Fruit fly (Drosophila melanogaster) whole organism, embryonic: ENCODE results near the gene CG13373.
A peak's percentile ranks its signal among the peaks of the same experiment; 100 is the strongest.

Experiments used
- Atf-2 ChIP-seq: fragments of 200-800 bp; sonication (Bioruptor generic); optimal IDR thresholded peaks from 2 replicates; lab custom pipeline; 2016; ENCODE audit warnings: missing biosample characterization, missing genetic modification characterization
- CG10543 ChIP-seq: fragments of 200-800 bp; sonication (Bioruptor generic); optimal IDR thresholded peaks from 3 replicates; lab custom pipeline; 2017; ENCODE audit warnings: missing biosample characterization, mild to moderate bottlenecking, missing genetic modification characterization, moderate library complexity
- CG10565 ChIP-seq: fragments of 200-800 bp; sonication (Bioruptor generic); optimal IDR thresholded peaks from 3 replicates; lab custom pipeline; 2016; ENCODE audit warnings: missing biosample characterization, mild to moderate bottlenecking, missing genetic modification characterization
- CG12744 ChIP-seq: fragments of 200-800 bp; sonication (Bioruptor generic); optimal IDR thresholded peaks from 2 replicates; lab custom pipeline; 2016; ENCODE audit warnings: missing biosample characterization, missing genetic modification characterization
- CG13424 ChIP-seq: fragments of 200-800 bp; sonication (Bioruptor generic); optimal IDR thresholded peaks from 2 replicates; lab custom pipeline; 2019; ENCODE audit warnings: missing biosample characterization, mild to moderate bottlenecking, missing genetic modification characterization, moderate library complexity
- CG17385 ChIP-seq: fragments of 200-800 bp; sonication (Bioruptor generic); optimal IDR thresholded peaks from 3 replicates; lab custom pipeline; 2018; ENCODE audit warnings: missing biosample characterization, mild to moderate bottlenecking, missing genetic modification characterization
- CG17829 ChIP-seq: fragments of 200-800 bp; optimal IDR thresholded peaks from 2 replicates; lab custom pipeline; 2019; ENCODE audit warnings: missing biosample characterization, mild to moderate bottlenecking, missing genetic modification characterization, moderate library complexity
- CG2116 ChIP-seq: fragments of 200-800 bp; sonication (Bioruptor generic); optimal IDR thresholded peaks from 3 replicates; lab custom pipeline; 2018; ENCODE audit warnings: missing biosample characterization, mild to moderate bottlenecking, missing genetic modification characterization
- CG2129 ChIP-seq: fragments of 200-800 bp; sonication (Bioruptor generic); IDR thresholded peaks from 2 replicates; pipeline ENCODE4 v1.3.6; 2022; ENCODE audit warnings: missing biosample characterization, missing genetic modification characterization; ENCODE audit not compliant: partially characterized antibody
- CG2199 ChIP-seq: fragments of 200-800 bp; sonication (Bioruptor generic); IDR thresholded peaks from 3 replicates; pipeline ENCODE4 v1.3.6; 2022; ENCODE audit warnings: missing biosample characterization, missing genetic modification characterization
- CG31365 ChIP-seq: fragments of 200-800 bp; sonication (Bioruptor generic); optimal IDR thresholded peaks from 2 replicates; lab custom pipeline; 2018; ENCODE audit warnings: missing biosample characterization, mild to moderate bottlenecking, missing genetic modification characterization
- CG31388 ChIP-seq: fragments of 200-800 bp; sonication (Bioruptor generic); optimal IDR thresholded peaks from 2 replicates; lab custom pipeline; 2016; ENCODE audit warnings: missing biosample characterization, missing genetic modification characterization
- CG3163 ChIP-seq: fragments of 200-800 bp; sonication (Bioruptor generic); optimal IDR thresholded peaks from 3 replicates; lab custom pipeline; 2016; ENCODE audit warnings: missing biosample characterization, missing genetic modification characterization
- CG4424 ChIP-seq: fragments of 200-800 bp; sonication (Bioruptor generic); optimal IDR thresholded peaks from 3 replicates; lab custom pipeline; 2016; ENCODE audit warnings: missing biosample characterization, missing genetic modification characterization
- CG7357 ChIP-seq: fragments of 200-800 bp; sonication (Bioruptor generic); IDR thresholded peaks from 3 replicates; pipeline ENCODE4 v1.3.6; 2022; ENCODE audit warnings: missing biosample characterization, missing genetic modification characterization
- CG8478 ChIP-seq: fragments of >200 bp; optimal IDR thresholded peaks from 2 replicates; lab custom pipeline; 2018
- CG8944 ChIP-seq: fragments of 200-800 bp; sonication (Bioruptor generic); optimal IDR thresholded peaks from 3 replicates; lab custom pipeline; 2016; ENCODE audit warnings: missing biosample characterization, missing genetic modification characterization
- CG9215 ChIP-seq: fragments of 200-800 bp; sonication (Bioruptor generic); IDR thresholded peaks from 2 replicates; pipeline ENCODE4 v1.3.6; 2022; ENCODE audit warnings: missing biosample characterization, missing genetic modification characterization
- CG9437 ChIP-seq: fragments of 200-800 bp; sonication (Bioruptor generic); optimal IDR thresholded peaks from 2 replicates; lab custom pipeline; 2018; ENCODE audit warnings: missing biosample characterization, mild to moderate bottlenecking, missing genetic modification characterization
- CG9797 ChIP-seq: fragments of 200-800 bp; sonication (Bioruptor generic); optimal IDR thresholded peaks from 3 replicates; lab custom pipeline; 2018; ENCODE audit warnings: missing biosample characterization, mild to moderate bottlenecking, missing genetic modification characterization
- CG9932 ChIP-seq: fragments of 200-800 bp; sonication (Bioruptor generic); IDR thresholded peaks from 2 replicates; pipeline ENCODE4 v1.3.6; 2022; ENCODE audit warnings: missing biosample characterization, missing genetic modification characterization
- D19B ChIP-seq: fragments of 200-800 bp; sonication (Bioruptor generic); optimal IDR thresholded peaks from 2 replicates; lab custom pipeline; 2017; ENCODE audit warnings: missing biosample characterization, mild to moderate bottlenecking, missing genetic modification characterization
- Dek ChIP-seq: fragments of 200-800 bp; sonication (Bioruptor generic); optimal IDR thresholded peaks from 3 replicates; lab custom pipeline; 2019; ENCODE audit warnings: missing biosample characterization, mild to moderate bottlenecking, missing genetic modification characterization, moderate library complexity
- ERR ChIP-seq: fragments of 200-800 bp; sonication (Bioruptor generic); optimal IDR thresholded peaks from 2 replicates; lab custom pipeline; 2016; ENCODE audit warnings: missing biosample characterization, missing genetic modification characterization
- Eip74EF ChIP-seq, 2 experiments: fragments of 200-800 bp in 1 of 2; fragments of >200 bp in 1 of 2; sonication (Bioruptor generic) in 1 of 2; optimal IDR thresholded peaks; 2 replicates each; lab custom pipeline; 2017 to 2019; ENCODE audit warnings: missing biosample characterization in 2 of 2, missing genetic modification characterization in 2 of 2, mild to moderate bottlenecking in 1 of 2, moderate library complexity in 1 of 2
- Hand ChIP-seq: fragments of 200-800 bp; sonication (Bioruptor generic); optimal IDR thresholded peaks from 2 replicates; lab custom pipeline; 2017; ENCODE audit warnings: mild to moderate bottlenecking, missing biosample characterization, missing genetic modification reagents, missing genetic modification characterization
- Hsf ChIP-seq: fragments of 200-800 bp; sonication (Bioruptor generic); optimal IDR thresholded peaks from 3 replicates; lab custom pipeline; 2016; ENCODE audit warnings: missing biosample characterization, missing genetic modification characterization
- Meics ChIP-seq: fragments of 200-800 bp; sonication (Bioruptor generic); optimal IDR thresholded peaks from 2 replicates; lab custom pipeline; 2017; ENCODE audit warnings: missing biosample characterization, mild to moderate bottlenecking, missing genetic modification characterization
- Myb ChIP-seq: fragments of 200-800 bp; sonication (Bioruptor generic); optimal IDR thresholded peaks from 2 replicates; lab custom pipeline; 2016; ENCODE audit warnings: missing biosample characterization, missing genetic modification characterization
- Neu2 ChIP-seq: fragments of 200-800 bp; sonication (Bioruptor generic); optimal IDR thresholded peaks from 3 replicates; lab custom pipeline; 2016; ENCODE audit warnings: missing biosample characterization, missing genetic modification characterization, borderline replicate concordance
- Nf-YA ChIP-seq: fragments of 200-800 bp; sonication (Bioruptor generic); IDR thresholded peaks from 2 replicates; pipeline ENCODE4 v1.3.6; 2022; ENCODE audit warnings: missing biosample characterization, missing genetic modification characterization
- Rx ChIP-seq: fragments of 200-800 bp; sonication (Bioruptor generic); IDR thresholded peaks from 2 replicates; pipeline ENCODE4 v1.3.6; 2022; ENCODE audit warnings: missing biosample characterization, missing genetic modification characterization
- bsh ChIP-seq, 2 experiments: fragments of 200-800 bp; sonication (Bioruptor generic); optimal IDR thresholded peaks; 2 replicates each; lab custom pipeline; 2017 to 2018; ENCODE audit warnings: mild to moderate bottlenecking in 2 of 2, missing biosample characterization in 2 of 2, missing genetic modification characterization in 2 of 2, moderate library complexity in 1 of 2
- chn ChIP-seq: fragments of 200-800 bp; sonication (Bioruptor generic); optimal IDR thresholded peaks from 2 replicates; lab custom pipeline; 2016; ENCODE audit warnings: missing biosample characterization, missing genetic modification characterization
- crol ChIP-seq: fragments of 200-800 bp; sonication (Bioruptor generic); IDR thresholded peaks from 2 replicates; pipeline ENCODE4 v1.3.6; 2022; ENCODE audit warnings: missing biosample characterization, missing genetic modification characterization
- dpn ChIP-seq, 2 experiments: fragments of 200-800 bp; sonication (Bioruptor generic); optimal IDR thresholded peaks; 3 replicates each; lab custom pipeline; 2016; ENCODE audit warnings: missing biosample characterization in 2 of 2, missing genetic modification characterization in 2 of 2
- dysf ChIP-seq: fragments of 200-800 bp; sonication (Bioruptor generic); IDR thresholded peaks from 3 replicates; pipeline ENCODE4 v1.3.6; 2022; ENCODE audit warnings: missing biosample characterization, missing genetic modification characterization
- esg ChIP-seq: fragments of 200-800 bp; sonication (Bioruptor generic); conservative IDR thresholded peaks from 2 replicates; pipeline ENCODE4 v1.3.6; 2022; ENCODE audit warnings: missing biosample characterization, missing genetic modification characterization
- eyg ChIP-seq: fragments of 200-800 bp; sonication (Bioruptor generic); optimal IDR thresholded peaks from 3 replicates; lab custom pipeline; 2016; ENCODE audit warnings: missing biosample characterization, missing genetic modification characterization
- h ChIP-seq: fragments of >200 bp; optimal IDR thresholded peaks from 2 replicates; lab custom pipeline; 2017
- ham ChIP-seq: fragments of 200-800 bp; sonication (Bioruptor generic); IDR thresholded peaks from 2 replicates; pipeline ENCODE4 v1.3.6; 2022; ENCODE audit warnings: missing biosample characterization, missing genetic modification characterization
- kni ChIP-seq: fragments of 200-800 bp; sonication (Bioruptor generic); optimal IDR thresholded peaks from 3 replicates; lab custom pipeline; 2017; ENCODE audit warnings: mild to moderate bottlenecking, missing biosample characterization, missing genetic modification reagents, missing genetic modification characterization
- maf-S ChIP-seq: fragments of 200-800 bp; sonication (Bioruptor generic); optimal IDR thresholded peaks from 2 replicates; lab custom pipeline; 2016; ENCODE audit warnings: missing biosample characterization, missing genetic modification characterization
- nerfin-1 ChIP-seq: fragments of 200-800 bp; sonication (Bioruptor generic); optimal IDR thresholded peaks from 3 replicates; lab custom pipeline; 2019; ENCODE audit warnings: missing biosample characterization, mild to moderate bottlenecking, missing genetic modification characterization, moderate library complexity
- phol ChIP-seq: fragments of 200-800 bp; sonication (Bioruptor generic); optimal IDR thresholded peaks from 3 replicates; lab custom pipeline; 2018; ENCODE audit warnings: missing biosample characterization, mild to moderate bottlenecking, missing genetic modification characterization, moderate library complexity
- pum ChIP-seq: fragments of 200-800 bp; sonication (Bioruptor generic); optimal IDR thresholded peaks from 2 replicates; lab custom pipeline; 2016; ENCODE audit warnings: missing biosample characterization, missing genetic modification characterization
- run ChIP-seq: fragments of 200-800 bp; sonication (Bioruptor generic); optimal IDR thresholded peaks from 3 replicates; lab custom pipeline; 2018; ENCODE audit warnings: missing biosample characterization, mild to moderate bottlenecking, missing genetic modification characterization
- seq ChIP-seq: fragments of 200-800 bp; sonication (Bioruptor generic); IDR thresholded peaks from 2 replicates; pipeline ENCODE4 v1.3.6; 2022; ENCODE audit warnings: missing biosample characterization, missing genetic modification characterization
- sr ChIP-seq: fragments of 200-800 bp; sonication (Bioruptor generic); IDR thresholded peaks from 3 replicates; pipeline ENCODE4 v1.3.6; 2022; ENCODE audit warnings: missing biosample characterization, missing genetic modification characterization
- zen2 ChIP-seq: fragments of 200-800 bp; sonication (Bioruptor generic); IDR thresholded peaks from 3 replicates; pipeline ENCODE4 v1.3.6; 2022; ENCODE audit warnings: missing biosample characterization, missing genetic modification characterization; ENCODE audit not compliant: partially characterized antibody

Gene CG13373

dm6 chrX:522357-523043 is 45.7 kb downstream of the CG13373 start (continued):
- TF ChIP-seq CG4424, result peak; percentile 72
- no peak for TF ChIP-seq CG2116
- TF ChIP-seq crol (GFP tag; lab: Robert Waterston, UW), result peak; percentile 76
- peak; percentile 97 for TF ChIP-seq CG9932 (GFP tag; lab: Robert Waterston, UW)
- peak; percentile 92 for TF ChIP-seq CG10543 (GFP tag; lab: Kevin White, UChicago)
- TF ChIP-seq ERR (GFP tag; lab: Kevin White, UChicago), result peak; percentile 78
- TF ChIP-seq Hsf (GFP tag; lab: Kevin White, UChicago), result peak; percentile 83
- TF ChIP-seq h (lab: Kevin White, UChicago), result no peak
- TF ChIP-seq nerfin-1, result peak; percentile 46
- TF ChIP-seq zen2 (GFP tag; lab: Robert Waterston, UW), result no peak
- peak; percentile 81 for TF ChIP-seq Hand (GFP tag; lab: Kevin White, UChicago)
- no peak for TF ChIP-seq run (tag; lab: Kevin White, UChicago)
- peak; percentile 85 for TF ChIP-seq eyg (GFP tag; lab: Kevin White, UChicago)
- TF ChIP-seq CG9797 (GFP tag; lab: Kevin White, UChicago), result no peak
- TF ChIP-seq pum (GFP tag; lab: Kevin White, UChicago), result peak; percentile 85
- TF ChIP-seq dysf (GFP tag; lab: Robert Waterston, UW), result peak; percentile 88
- peak; percentile 69; the same call in 1 of the 2 replicates for TF ChIP-seq CG9215 (GFP tag; lab: Robert Waterston, UW)
- peak; percentile 82 for TF ChIP-seq chn (GFP tag; lab: Kevin White, UChicago)
- peak; percentile 78; the same call in 2 of the 3 replicates for TF ChIP-seq sr
- TF ChIP-seq maf-S (GFP tag; lab: Kevin White, UChicago), result peak; percentile 83
- TF ChIP-seq CG13424 (tag; lab: Kevin White, UChicago), result peak; percentile 84
- peak; percentile 74 for TF ChIP-seq kni (GFP tag; lab: Kevin White, UChicago)
- TF ChIP-seq bsh (GFP tag; optimal IDR thresholded peaks at IDR 0.05; lab: Kevin White, UChicago), result peak in 1 of 2 experiments; percentile 76
- TF ChIP-seq Neu2 (GFP tag; lab: Kevin White, UChicago), result no peak
- TF ChIP-seq Rx (GFP tag; lab: Robert Waterston, UW), result peak; percentile 71
- TF ChIP-seq CG8478 (lab: Kevin White, UChicago), result peak; percentile 6
- no peak for TF ChIP-seq CG7357 (GFP tag; lab: Robert Waterston, UW)
- TF ChIP-seq Eip74EF (GFP tag; optimal IDR thresholded peaks at IDR 0.05; lab: Kevin White, UChicago), result peak in 1 of 2 experiments; percentile 22
- peak; percentile 71 for TF ChIP-seq CG12744 (GFP tag; lab: Kevin White, UChicago)
- peak; percentile 77 for TF ChIP-seq Myb (GFP tag; lab: Kevin White, UChicago)
- TF ChIP-seq seq, result peak; percentile 75; the same call in 1 of the 2 replicates
- peak; percentile 77 for TF ChIP-seq CG3163 (GFP tag; lab: Kevin White, UChicago)
- peak; percentile 42 for TF ChIP-seq CG31388
- TF ChIP-seq D19B (GFP tag; lab: Kevin White, UChicago), result no peak
- peak; percentile 81 for TF ChIP-seq Atf-2 (GFP tag; lab: Kevin White, UChicago)
- no peak for TF ChIP-seq CG9437 (GFP tag; lab: Kevin White, UChicago)
- peak; percentile 80; the same call in 2 of the 3 replicates for TF ChIP-seq CG2199
- TF ChIP-seq Meics (GFP tag; lab: Kevin White, UChicago), result peak; percentile 87
- peak; percentile 69 for TF ChIP-seq CG17385 (GFP tag; lab: Kevin White, UChicago)
- TF ChIP-seq dpn (GFP tag; optimal IDR thresholded peaks at IDR 0.05; lab: Kevin White, UChicago), result peak; percentile 91 to 92
- TF ChIP-seq CG2129 (GFP tag; lab: Robert Waterston, UW), result no peak
- peak; percentile 61; the same call in 1 of the 2 replicates for TF ChIP-seq ham
- TF ChIP-seq Nf-YA (GFP tag; lab: Robert Waterston, UW), result no peak
- peak; percentile 84 for TF ChIP-seq CG8944 (GFP tag; lab: Kevin White, UChicago)
- TF ChIP-seq Dek (tag; lab: Kevin White, UChicago), result peak; percentile 80
- TF ChIP-seq CG17829, result peak; percentile 83
- TF ChIP-seq phol (tag; lab: Kevin White, UChicago), result peak; percentile 33
- no peak for TF ChIP-seq CG10565 (GFP tag; lab: Kevin White, UChicago)
- 0 out of 2 replicates have a peak, but pooled peaks have one; percentile 36 for TF ChIP-seq esg (GFP tag; lab: Robert Waterston, UW)
- TF ChIP-seq CG31365, result peak; percentile 67
